Fruit fly (Drosophila melanogaster): ENCODE results near the gene CG33767.

DNA sequence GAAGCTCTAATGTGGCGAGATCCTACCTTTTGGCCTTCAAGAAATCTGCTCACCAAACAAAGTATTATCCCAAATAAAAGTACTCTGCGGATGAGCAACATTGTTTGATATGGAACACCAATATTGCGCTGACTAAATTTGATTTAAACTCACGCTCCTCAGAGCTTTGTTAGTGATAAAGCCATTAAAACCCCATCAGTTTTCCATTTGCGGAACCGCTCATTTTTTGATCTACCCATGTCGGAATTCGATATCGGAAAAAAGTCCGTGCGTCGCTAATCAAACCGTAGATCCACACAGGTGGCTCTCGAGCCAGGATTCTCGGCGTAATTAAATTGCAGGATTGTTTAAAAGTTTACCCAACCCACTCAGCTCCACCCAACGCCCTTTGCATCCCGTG lies 6.3 kb downstream of the CG33767 start, which contains the start of gene CG33772:
- TF ChIP-seq CG8478 (optimal IDR thresholded peaks at IDR 0.05), result no peak
- TF ChIP-seq CTCF (optimal IDR thresholded peaks at IDR 0.05), result no peak

All from S2 (cell line).